Worm (Caenorhabditis elegans) whole organism, young adult: Measurements from ENCODE around the gene C35C5.8.

ENCODE experiments used
- T26A5.8 ChIP-seq: sonication (generic microtip); optimal IDR thresholded peaks from 2 replicates; lab custom pipeline; 2016; ENCODE audit warnings: missing genetic modification characterization, missing compliant biosample characterization
- Y53G8AR.9 ChIP-seq: fragments of 200-800 bp; sonication (Bioruptor generic); conservative IDR thresholded peaks from 2 replicates; pipeline ENCODE4 v1.3.6; 2022; ENCODE audit warnings: missing genetic modification reagents, missing genetic modification characterization, missing compliant biosample characterization
- aptf-3 ChIP-seq: fragments of 200-800 bp; sonication (Bioruptor generic); IDR thresholded peaks from 2 replicates; pipeline ENCODE4 v1.3.6; 2022; ENCODE audit warnings: missing genetic modification characterization, missing compliant biosample characterization
- atf-7 ChIP-seq: sonication (generic microtip); optimal IDR thresholded peaks from 2 replicates; lab custom pipeline; 2017; ENCODE audit warnings: mild to moderate bottlenecking, missing genetic modification characterization, missing compliant biosample characterization
- attf-3 ChIP-seq: fragments of 200-800 bp; sonication (Bioruptor generic); conservative IDR thresholded peaks from 2 replicates; pipeline ENCODE4 v1.3.6; 2022; ENCODE audit warnings: missing genetic modification reagents, missing genetic modification characterization, missing compliant biosample characterization
- attf-5 ChIP-seq: fragments of 200-800 bp; sonication (Bioruptor generic); optimal IDR thresholded peaks from 2 replicates; lab custom pipeline; 2018; ENCODE audit warnings: mild to moderate bottlenecking, missing genetic modification characterization, missing compliant biosample characterization
- attf-6 ChIP-seq: fragments of 200-800 bp; sonication (Bioruptor generic); IDR thresholded peaks from 2 replicates; pipeline ENCODE4 v1.3.6; 2022; ENCODE audit warnings: missing genetic modification reagents, missing genetic modification characterization, missing compliant biosample characterization
- bed-1 ChIP-seq: fragments of 200-800 bp; sonication (Bioruptor generic); IDR thresholded peaks from 2 replicates; pipeline ENCODE4 v1.3.6; 2022; ENCODE audit warnings: missing genetic modification reagents, missing genetic modification characterization, missing compliant biosample characterization
- ceh-91 ChIP-seq: fragments of 200-800 bp; sonication (Bioruptor generic); IDR thresholded peaks from 2 replicates; pipeline ENCODE4 v1.3.6; 2022; ENCODE audit warnings: missing genetic modification reagents, missing genetic modification characterization, missing compliant biosample characterization
- chd-7 ChIP-seq: sonication (generic microtip); optimal IDR thresholded peaks from 2 replicates; lab custom pipeline; 2016; ENCODE audit warnings: mild to moderate bottlenecking, missing genetic modification characterization, moderate library complexity, missing compliant biosample characterization
- dox-1 ChIP-seq: fragments of 200-800 bp; sonication (Bioruptor generic); IDR thresholded peaks from 2 replicates; pipeline ENCODE4 v1.3.6; 2022; ENCODE audit warnings: missing genetic modification reagents, missing genetic modification characterization, missing compliant biosample characterization
- efl-1 ChIP-seq: fragments of 150-350 bp; optimal IDR thresholded peaks from 2 replicates; lab custom pipeline; 2014; ENCODE audit warnings: missing biosample characterization, missing genetic modification reagents, missing genetic modification characterization
- egl-18 ChIP-seq: fragments of 200-800 bp; sonication (Bioruptor generic); IDR thresholded peaks from 2 replicates; pipeline ENCODE4 v1.3.6; 2022; ENCODE audit warnings: missing genetic modification reagents, missing genetic modification characterization, missing compliant biosample characterization
- ets-4 ChIP-seq: fragments of 200-800 bp; sonication (Bioruptor generic); optimal IDR thresholded peaks from 2 replicates; lab custom pipeline; 2018; ENCODE audit warnings: mild to moderate bottlenecking, missing genetic modification characterization, missing compliant biosample characterization
- hmg-20 ChIP-seq: fragments of 200-800 bp; sonication (Bioruptor generic); IDR thresholded peaks from 2 replicates; pipeline ENCODE4 v1.3.6; 2022; ENCODE audit warnings: missing genetic modification reagents, missing genetic modification characterization, missing compliant biosample characterization
- let-607 ChIP-seq, 2 experiments: fragments of 200-800 bp in 1 of 2; sonication (Bioruptor generic) in 1 of 2; sonication (generic microtip) in 1 of 2; optimal IDR thresholded peaks; 2 replicates each; lab custom pipeline; 2016 to 2018; ENCODE audit warnings: mild to moderate bottlenecking in 2 of 2, missing compliant biosample characterization in 2 of 2, missing genetic modification characterization in 2 of 2, moderate library complexity in 2 of 2, missing genotype in 1 of 2
- lin-26 ChIP-seq: fragments of 200-800 bp; sonication (Bioruptor generic); IDR thresholded peaks from 2 replicates; pipeline ENCODE4 v1.3.6; 2022; ENCODE audit warnings: missing genetic modification reagents, missing genetic modification characterization, missing compliant biosample characterization
- lir-1 ChIP-seq: fragments of 200-800 bp; sonication (Bioruptor generic); conservative IDR thresholded peaks from 2 replicates; pipeline ENCODE4 v1.3.6; 2022; ENCODE audit warnings: missing genetic modification reagents, missing genetic modification characterization, missing compliant biosample characterization
- madf-6 ChIP-seq: fragments of 200-800 bp; sonication (Bioruptor generic); IDR thresholded peaks from 2 replicates; pipeline ENCODE4 v1.3.6; 2022; ENCODE audit warnings: missing genetic modification reagents, missing genetic modification characterization, missing compliant biosample characterization
- mel-28 ChIP-seq: sonication (generic microtip); optimal IDR thresholded peaks from 2 replicates; lab custom pipeline; 2016; ENCODE audit warnings: borderline replicate concordance, mild to moderate bottlenecking, missing genetic modification characterization, missing compliant biosample characterization
- nhr-179 ChIP-seq: sonication (generic microtip); optimal IDR thresholded peaks from 2 replicates; lab custom pipeline; 2016; ENCODE audit warnings: mild to moderate bottlenecking, missing genetic modification characterization, missing compliant biosample characterization
- nhr-80 ChIP-seq: sonication (generic microtip); optimal IDR thresholded peaks from 2 replicates; lab custom pipeline; 2016; ENCODE audit warnings: missing genetic modification characterization, missing compliant biosample characterization
- pha-4 ChIP-seq: fragments of 150-350 bp; sonication (generic microtip); optimal IDR thresholded peaks from 2 replicates; lab custom pipeline; 2014; ENCODE audit warnings: missing biosample characterization, missing genetic modification reagents, missing genetic modification characterization
- rcor-1 ChIP-seq: fragments of 200-800 bp; sonication (Bioruptor generic); IDR thresholded peaks from 2 replicates; pipeline ENCODE4 v1.3.6; 2022; ENCODE audit warnings: missing genetic modification reagents, missing genetic modification characterization, missing compliant biosample characterization
- sea-2 ChIP-seq: fragments of 200-800 bp; sonication (Bioruptor generic); IDR thresholded peaks from 2 replicates; pipeline ENCODE4 v1.3.6; 2022; ENCODE audit warnings: missing genetic modification characterization, missing compliant biosample characterization
- somi-1 ChIP-seq: fragments of 200-800 bp; sonication (Bioruptor generic); optimal IDR thresholded peaks from 2 replicates; lab custom pipeline; 2018; ENCODE audit warnings: mild to moderate bottlenecking, missing genetic modification characterization, missing compliant biosample characterization
- zfh-2 ChIP-seq: fragments of 200-800 bp; sonication (Bioruptor generic); conservative IDR thresholded peaks from 2 replicates; pipeline ENCODE4 v1.3.6; 2022; ENCODE audit warnings: missing genetic modification reagents, missing genetic modification characterization, missing compliant biosample characterization
- zim-3 ChIP-seq: sonication (generic microtip); optimal IDR thresholded peaks from 2 replicates; lab custom pipeline; 2017; ENCODE audit warnings: mild to moderate bottlenecking, missing genetic modification characterization, moderate library complexity, missing compliant biosample characterization
- ztf-18 ChIP-seq: sonication (generic microtip); optimal IDR thresholded peaks from 2 replicates; lab custom pipeline; 2016; ENCODE audit warnings: missing genotype, mild to moderate bottlenecking, missing genetic modification characterization, missing compliant biosample characterization
- ztf-22 ChIP-seq: fragments of 200-800 bp; sonication (Bioruptor generic); optimal IDR thresholded peaks from 2 replicates; lab custom pipeline; 2018; ENCODE audit warnings: mild to moderate bottlenecking, missing genetic modification characterization, moderate library complexity, missing compliant biosample characterization
- ztf-26 ChIP-seq: sonication (generic microtip); optimal IDR thresholded peaks from 2 replicates; lab custom pipeline; 2017; ENCODE audit warnings: missing genetic modification characterization, missing compliant biosample characterization

C35C5.8 gene

DNA sequence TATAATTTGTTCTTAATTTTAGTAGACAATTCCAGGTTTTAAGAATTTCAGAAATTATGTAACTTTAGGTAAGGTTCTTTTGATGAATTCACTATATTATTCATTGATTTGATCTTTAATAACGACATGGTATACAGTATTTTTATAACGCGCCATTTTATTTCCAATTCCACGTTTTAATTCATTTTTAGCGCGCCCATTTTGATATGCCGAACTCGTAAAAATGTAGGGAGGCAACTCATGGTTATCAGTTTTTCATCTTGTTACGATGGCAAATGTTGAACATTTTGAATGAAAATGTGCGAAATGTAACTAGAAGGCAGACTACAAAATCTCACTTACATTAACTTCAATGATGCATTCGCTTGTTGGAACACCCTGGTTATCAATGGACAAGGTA, 34.5 kb upstream of the C35C5.8 start:
- TF ChIP-seq nhr-80 (tag; lab: Kevin White, UChicago), result peak; percentile 24
- TF ChIP-seq ztf-26 (tag; lab: Kevin White, UChicago), result no peak
- no peak for TF ChIP-seq ztf-18 (tag; lab: Kevin White, UChicago)

DNA sequence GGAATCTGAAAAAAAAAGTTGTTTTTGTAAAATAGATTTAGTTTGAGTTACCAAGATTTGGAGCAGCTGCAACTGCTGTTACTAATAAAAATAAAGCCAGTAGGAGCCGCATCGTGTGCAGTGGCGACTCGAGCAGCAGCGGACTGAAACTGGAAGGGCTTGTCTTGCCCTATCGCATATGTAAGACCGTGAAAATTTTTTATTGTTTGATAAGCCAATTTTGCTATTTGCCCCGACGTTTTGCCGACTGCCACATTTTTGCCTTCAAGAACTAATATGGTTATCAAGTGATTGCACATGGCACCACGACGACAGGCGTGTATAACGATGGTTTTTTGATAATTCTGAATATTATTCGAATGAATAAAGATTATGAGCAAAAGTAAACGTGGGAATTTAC, 33.7 kb upstream of the C35C5.8 start, which contains the start of gene T25C12.3:
T25C12.3 (minus strand) TSS at position 262 of the 400 bp plus-strand sequence.
- TF ChIP-seq dox-1 (0 out of 2 replicates have a peak, but pooled peaks have one; percentile 28), zim-3 (tag; lab: Kevin White, UChicago) (no peak), nhr-80 (tag; lab: Kevin White, UChicago) (peak; percentile 85)

DNA sequence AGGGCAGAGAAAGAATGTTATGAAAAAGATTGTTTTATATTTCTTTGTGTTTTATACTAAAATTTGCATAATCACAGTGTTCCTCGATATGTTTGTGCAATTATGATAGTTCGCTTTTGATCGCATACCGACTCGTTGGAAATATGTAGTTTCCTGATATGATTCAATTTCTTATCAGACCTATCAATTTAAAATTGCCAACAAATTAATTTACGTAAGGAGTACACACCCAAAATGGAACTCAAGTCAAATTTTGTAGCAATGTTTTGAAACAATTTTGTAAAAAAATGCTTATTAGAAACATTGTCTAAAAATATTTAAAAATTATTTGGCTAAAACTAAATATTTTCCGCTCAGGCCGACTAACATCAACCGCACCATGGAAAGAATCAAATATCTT, 32.8 kb upstream of the C35C5.8 start:
- TF ChIP-seq sea-2 (GFP tag; lab: Robert Waterston, UW) (no peak), attf-3 (GFP tag; lab: Robert Waterston, UW) (no peak), attf-5 (no peak), lir-1 (GFP tag; lab: Robert Waterston, UW) (no peak), ztf-18 (tag; lab: Kevin White, UChicago) (no peak), nhr-80 (tag; lab: Kevin White, UChicago) (peak; percentile 47), let-607 (tag; optimal IDR thresholded peaks at IDR 0.05; lab: Kevin White, UChicago) (peak in 1 of 2 experiments; percentile 21), lin-26 (GFP tag; lab: Robert Waterston, UW) (no peak)

DNA sequence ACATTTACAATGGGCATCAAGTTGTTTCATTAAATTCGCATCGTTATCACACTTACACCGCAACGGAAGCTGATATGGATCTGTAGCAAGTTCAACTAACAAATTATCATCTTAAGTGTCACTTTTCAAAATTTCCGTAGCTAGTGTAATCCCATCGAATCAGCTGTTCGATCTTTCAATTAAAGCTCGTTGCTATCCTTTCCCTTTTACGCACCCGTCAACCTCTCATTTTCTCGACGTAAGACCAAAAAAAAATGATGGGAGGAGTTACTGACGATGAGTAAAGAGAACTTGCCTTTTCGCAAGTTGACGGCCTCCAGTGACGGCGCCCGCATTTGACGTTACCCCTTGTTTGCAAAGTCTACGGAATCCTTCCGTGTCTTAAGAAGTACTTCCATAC, 31.4 kb upstream of the C35C5.8 start, which contains the start of gene F29G6.1:
F29G6.1 (plus strand) TSS at position 301 of the 400 bp plus-strand sequence.
- no peak for TF ChIP-seq aptf-3 (GFP tag; lab: Robert Waterston, UW)
- no peak for TF ChIP-seq hmg-20 (GFP tag; lab: Robert Waterston, UW)
- no peak for TF ChIP-seq madf-6 (GFP tag; lab: Robert Waterston, UW)
- TF ChIP-seq atf-7 (tag; lab: Kevin White, UChicago), result no peak
- no peak for TF ChIP-seq somi-1 (GFP tag; lab: Kevin White, UChicago)
- TF ChIP-seq pha-4 (tag; lab: Kevin White, UChicago), result no peak
- no peak for TF ChIP-seq nhr-179 (tag; lab: Kevin White, UChicago)
- TF ChIP-seq ceh-91 (GFP tag; lab: Robert Waterston, UW), result no peak
- TF ChIP-seq bed-1 (GFP tag; lab: Robert Waterston, UW), result no peak
- TF ChIP-seq T26A5.8 (tag; lab: Kevin White, UChicago), result no peak
- no peak for TF ChIP-seq rcor-1 (GFP tag; lab: Robert Waterston, UW)
- no peak for TF ChIP-seq attf-6 (GFP tag; lab: Robert Waterston, UW)
- TF ChIP-seq egl-18, result no peak
- no peak for TF ChIP-seq attf-5
- no peak for TF ChIP-seq zim-3 (tag; lab: Kevin White, UChicago)
- TF ChIP-seq, all 124 proteins: peak for 0

DNA sequence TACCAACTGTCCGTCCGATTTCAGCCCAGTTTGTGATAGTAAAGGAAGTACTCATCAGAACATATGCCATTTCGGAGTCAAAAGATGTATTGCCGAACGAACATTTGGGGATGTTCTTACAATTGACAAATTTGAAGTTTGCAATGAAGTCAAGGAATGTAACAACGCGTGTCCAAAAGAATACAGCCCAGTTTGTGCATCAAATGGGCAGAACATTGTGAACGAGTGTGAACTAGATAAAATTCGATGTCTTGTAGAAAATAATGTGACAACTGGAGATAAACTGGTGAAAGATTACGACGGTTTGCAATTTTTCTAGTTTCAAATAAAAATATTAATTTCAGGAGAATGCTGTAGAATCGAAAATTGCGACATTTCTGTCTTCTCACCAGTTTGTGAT, 25.6 kb upstream of the C35C5.8 start:
- TF ChIP-seq efl-1 (GFP tag; lab: Kevin White, UChicago), result no peak
- TF ChIP-seq ztf-22 (GFP tag; lab: Kevin White, UChicago), result no peak

DNA sequence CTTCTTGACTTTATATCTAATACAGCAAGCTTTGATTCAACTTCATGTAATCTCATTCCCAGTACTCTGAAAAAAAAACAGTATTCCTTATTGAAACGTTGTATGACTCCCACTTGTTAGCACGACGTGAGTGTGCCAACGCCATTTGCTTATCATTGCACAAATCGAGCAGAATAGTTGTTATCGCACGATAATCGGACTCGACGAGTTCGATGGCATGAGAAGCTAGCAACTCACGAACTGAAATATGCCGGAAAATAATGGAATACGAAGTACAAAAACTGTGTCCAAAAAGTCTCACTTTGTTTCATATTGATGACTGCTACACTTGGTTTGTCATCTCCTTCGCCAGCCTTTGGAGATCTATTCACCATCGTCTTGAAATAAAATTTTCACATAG, 23.8 kb upstream of the C35C5.8 start:
- TF ChIP-seq mel-28 (tag; lab: Kevin White, UChicago), result no peak
- TF ChIP-seq let-607 (tag; optimal IDR thresholded peaks at IDR 0.05; lab: Kevin White, UChicago), result peak in 1 of 2 experiments; percentile 4
- TF ChIP-seq chd-7 (tag; lab: Kevin White, UChicago), result no peak
- no peak for TF ChIP-seq atf-7 (tag; lab: Kevin White, UChicago)
- no peak for TF ChIP-seq zfh-2 (GFP tag; lab: Robert Waterston, UW)
- peak; percentile 96 for TF ChIP-seq nhr-80 (tag; lab: Kevin White, UChicago)
- peak; percentile 59 for TF ChIP-seq dox-1
- no peak for TF ChIP-seq nhr-179 (tag; lab: Kevin White, UChicago)
- peak; percentile 94 for TF ChIP-seq ets-4 (GFP tag; lab: Kevin White, UChicago)
- TF ChIP-seq Y53G8AR.9 (GFP tag; lab: Robert Waterston, UW), result no peak
